Worm (Caenorhabditis elegans) whole organism, late embryonic: ENCODE results near the gene xpo-1.

ENCODE experiments used
- ama-1 ChIP-seq: fragments of 150-350 bp; optimal IDR thresholded peaks from 2 replicates; lab custom pipeline; 2014
- ceh-18 ChIP-seq: sonication (generic microtip); optimal IDR thresholded peaks from 2 replicates; lab custom pipeline; 2016; ENCODE audit warnings: missing genetic modification characterization, missing compliant biosample characterization
- ets-4 ChIP-seq: sonication (generic microtip); optimal IDR thresholded peaks from 2 replicates; lab custom pipeline; 2016; ENCODE audit warnings: missing genetic modification characterization, missing compliant biosample characterization
- nfya-1 ChIP-seq: sonication (generic microtip); optimal IDR thresholded peaks from 2 replicates; lab custom pipeline; 2017; ENCODE audit warnings: missing genetic modification characterization, mild to moderate bottlenecking, missing compliant biosample characterization, antibody characterized with exemption, moderate library complexity
- pha-4 ChIP-seq: fragments of 150-350 bp; optimal IDR thresholded peaks from 2 replicates; lab custom pipeline; 2018; ENCODE audit warnings: missing biosample characterization, missing genetic modification reagents, missing genetic modification characterization

ce11 chrV:7773647-7774046 lies 31.2 kb upstream of the xpo-1 start:
- TF ChIP-seq pha-4 (tag; lab: Kevin White, UChicago) (no peak), nfya-1 (tag; lab: Kevin White, UChicago) (no peak), ceh-18 (tag; lab: Kevin White, UChicago) (no peak), ets-4 (no peak), ama-1 (lab: Kevin White, UChicago) (no peak)
